Worm (Caenorhabditis elegans) whole organism, L3 larva: ENCODE data around the gene hex-5.

Experiments
- elt-2 ChIP-seq: sonication (generic microtip); optimal IDR thresholded peaks from 2 replicates; lab custom pipeline; 2016; ENCODE audit warnings: missing genetic modification reagents, mild to moderate bottlenecking, missing genetic modification characterization, missing compliant biosample characterization
- nhr-12 ChIP-seq: fragments of 150-350 bp; optimal IDR thresholded peaks from 2 replicates; lab custom pipeline; 2014; ENCODE audit warnings: missing biosample characterization, missing genetic modification characterization
- nhr-43 ChIP-seq: sonication (generic microtip); optimal IDR thresholded peaks from 2 replicates; lab custom pipeline; 2016; ENCODE audit warnings: mild to moderate bottlenecking, missing genetic modification characterization, missing compliant biosample characterization; ENCODE audit not compliant: poor library complexity, severe bottlenecking
- ztf-4 ChIP-seq: fragments of 150-350 bp; optimal IDR thresholded peaks from 2 replicates; lab custom pipeline; 2014; ENCODE audit warnings: missing biosample characterization, missing genetic modification characterization

- TF ChIP-seq nhr-12 (tag; lab: Kevin White, UChicago): no peak
- peak; percentile 20 for TF ChIP-seq nhr-43 (tag; lab: Kevin White, UChicago)
- no peak for TF ChIP-seq ztf-4 (tag; lab: Kevin White, UChicago)
- TF ChIP-seq elt-2 (tag; lab: Kevin White, UChicago): peak; percentile 99
Observed at ce11 chrX:14946464-14947354, 41.6 kb upstream of the hex-5 start.
